Fruit fly (Drosophila melanogaster) whole organism, embryonic: Measurements from ENCODE around the gene Dok.
A peak's percentile ranks its signal among the peaks of the same experiment; 100 is the strongest.

Experiments
- Adf1 ChIP-seq: fragments of 200-800 bp; sonication (Bioruptor generic); IDR thresholded peaks from 2 replicates; pipeline ENCODE4 v1.3.6; 2022; ENCODE audit warnings: missing biosample characterization, missing genetic modification characterization
- B-H1 ChIP-seq: fragments of 200-800 bp; sonication (Bioruptor generic); IDR thresholded peaks from 3 replicates; pipeline ENCODE4 v1.3.6; 2022; ENCODE audit warnings: missing biosample characterization, missing genetic modification characterization
- CG10274 ChIP-seq: fragments of 200-800 bp; sonication (Bioruptor generic); optimal IDR thresholded peaks from 3 replicates; lab custom pipeline; 2017; ENCODE audit warnings: missing biosample characterization, mild to moderate bottlenecking, missing genetic modification characterization
- CG11247 ChIP-seq: fragments of 200-800 bp; sonication (Bioruptor generic); IDR thresholded peaks from 2 replicates; pipeline ENCODE4 v1.3.6; 2022; ENCODE audit warnings: missing biosample characterization, missing genetic modification characterization
- CG11696 ChIP-seq: fragments of 200-800 bp; sonication (Bioruptor generic); IDR thresholded peaks from 2 replicates; pipeline ENCODE4 v1.3.6; 2022; ENCODE audit warnings: missing biosample characterization, missing genetic modification characterization
- CG12155 ChIP-seq: fragments of 200-800 bp; sonication (Bioruptor generic); optimal IDR thresholded peaks from 3 replicates; lab custom pipeline; 2016; ENCODE audit warnings: missing biosample characterization, missing genetic modification characterization
- CG13424 ChIP-seq: fragments of 200-800 bp; sonication (Bioruptor generic); optimal IDR thresholded peaks from 2 replicates; lab custom pipeline; 2019; ENCODE audit warnings: missing biosample characterization, mild to moderate bottlenecking, missing genetic modification characterization, moderate library complexity
- CG15011 ChIP-seq: fragments of 200-800 bp; sonication (Bioruptor generic); optimal IDR thresholded peaks from 3 replicates; lab custom pipeline; 2018; ENCODE audit warnings: missing biosample characterization, mild to moderate bottlenecking, missing genetic modification characterization
- CG15696 ChIP-seq: fragments of 200-800 bp; sonication (Bioruptor generic); optimal IDR thresholded peaks from 2 replicates; lab custom pipeline; 2019; ENCODE audit warnings: missing biosample characterization, mild to moderate bottlenecking, missing genetic modification characterization, moderate library complexity
- CG17359 ChIP-seq: fragments of 200-800 bp; sonication (Bioruptor generic); optimal IDR thresholded peaks from 3 replicates; lab custom pipeline; 2018; ENCODE audit warnings: missing biosample characterization, mild to moderate bottlenecking, missing genetic modification characterization, moderate library complexity
- CG17385 ChIP-seq: fragments of 200-800 bp; sonication (Bioruptor generic); optimal IDR thresholded peaks from 3 replicates; lab custom pipeline; 2018; ENCODE audit warnings: missing biosample characterization, mild to moderate bottlenecking, missing genetic modification characterization
- CG2202 ChIP-seq: fragments of 200-800 bp; sonication (Bioruptor generic); optimal IDR thresholded peaks from 2 replicates; lab custom pipeline; 2018; ENCODE audit warnings: missing biosample characterization, mild to moderate bottlenecking, missing genetic modification characterization
- CG2875 ChIP-seq: fragments of 200-800 bp; sonication (Bioruptor generic); optimal IDR thresholded peaks from 2 replicates; lab custom pipeline; 2017; ENCODE audit warnings: missing biosample characterization, mild to moderate bottlenecking, missing genetic modification characterization, missing genetic modification reagents
- CG30431 ChIP-seq: fragments of 200-800 bp; sonication (Bioruptor generic); optimal IDR thresholded peaks from 2 replicates; lab custom pipeline; 2017; ENCODE audit warnings: missing biosample characterization, missing genetic modification characterization
- CG34376 ChIP-seq: fragments of 200-800 bp; sonication (Bioruptor generic); optimal IDR thresholded peaks from 2 replicates; lab custom pipeline; 2018; ENCODE audit warnings: missing biosample characterization, mild to moderate bottlenecking, missing genetic modification characterization
- CG3995 ChIP-seq: fragments of 200-800 bp; sonication (Bioruptor generic); optimal IDR thresholded peaks from 3 replicates; lab custom pipeline; 2016; ENCODE audit warnings: missing biosample characterization, missing genetic modification characterization
- CG42726 ChIP-seq: fragments of 200-800 bp; sonication (Bioruptor generic); IDR thresholded peaks from 2 replicates; pipeline ENCODE4 v1.3.6; 2022; ENCODE audit warnings: missing biosample characterization, missing genetic modification characterization; ENCODE audit not compliant: partially characterized antibody
- CG4617 ChIP-seq: fragments of 200-800 bp; sonication (Bioruptor generic); optimal IDR thresholded peaks from 3 replicates; lab custom pipeline; 2016; ENCODE audit warnings: missing biosample characterization, missing genetic modification characterization, borderline replicate concordance
- CG7928 ChIP-seq: fragments of 200-800 bp; sonication (Bioruptor generic); optimal IDR thresholded peaks from 2 replicates; lab custom pipeline; 2017; ENCODE audit warnings: missing biosample characterization, mild to moderate bottlenecking, missing genetic modification characterization
- CG7963 ChIP-seq: fragments of 200-800 bp; sonication (Bioruptor generic); IDR thresholded peaks from 3 replicates; pipeline ENCODE4 v1.3.6; 2022; ENCODE audit warnings: missing biosample characterization, missing genetic modification characterization; ENCODE audit not compliant: partially characterized antibody
- CG9609 ChIP-seq: fragments of 200-800 bp; sonication (Bioruptor generic); optimal IDR thresholded peaks from 3 replicates; lab custom pipeline; 2016; ENCODE audit warnings: missing biosample characterization, missing genetic modification characterization
- CG9797 ChIP-seq: fragments of 200-800 bp; sonication (Bioruptor generic); optimal IDR thresholded peaks from 3 replicates; lab custom pipeline; 2018; ENCODE audit warnings: missing biosample characterization, mild to moderate bottlenecking, missing genetic modification characterization
- Dp ChIP-seq: fragments of 200-800 bp; sonication (Bioruptor generic); optimal IDR thresholded peaks from 2 replicates; lab custom pipeline; 2018; ENCODE audit warnings: missing biosample characterization, mild to moderate bottlenecking, missing genetic modification characterization, moderate library complexity
- Fer1 ChIP-seq: fragments of 200-800 bp; sonication (Bioruptor generic); optimal IDR thresholded peaks from 2 replicates; lab custom pipeline; 2017; ENCODE audit warnings: missing biosample characterization, mild to moderate bottlenecking, missing genetic modification characterization
- Gug ChIP-seq: fragments of 200-800 bp; sonication (Bioruptor generic); IDR thresholded peaks from 4 replicates; pipeline ENCODE4 v1.3.6; 2022; ENCODE audit warnings: missing biosample characterization, missing genetic modification characterization
- Lhr ChIP-seq: fragments of 200-800 bp; sonication (Bioruptor generic); optimal IDR thresholded peaks from 3 replicates; lab custom pipeline; 2017; ENCODE audit warnings: mild to moderate bottlenecking, missing biosample characterization, missing genetic modification reagents, missing genetic modification characterization
- Opbp ChIP-seq: fragments of 200-800 bp; sonication (Bioruptor generic); IDR thresholded peaks from 3 replicates; pipeline ENCODE4 v1.3.6; 2022; ENCODE audit warnings: missing biosample characterization, missing genetic modification characterization; ENCODE audit not compliant: partially characterized antibody
- PHDP ChIP-seq: fragments of 200-800 bp; sonication (Bioruptor generic); optimal IDR thresholded peaks from 3 replicates; lab custom pipeline; 2018; ENCODE audit warnings: missing biosample characterization, mild to moderate bottlenecking, missing genetic modification characterization, moderate library complexity
- Spps ChIP-seq: fragments of 200-800 bp; sonication (Bioruptor generic); optimal IDR thresholded peaks from 2 replicates; lab custom pipeline; 2018; ENCODE audit warnings: missing biosample characterization, mild to moderate bottlenecking, missing genetic modification characterization
- ac ChIP-seq: fragments of 200-800 bp; sonication (Bioruptor generic); optimal IDR thresholded peaks from 3 replicates; lab custom pipeline; 2017; ENCODE audit warnings: missing biosample characterization, mild to moderate bottlenecking, missing genetic modification characterization
- bowl ChIP-seq: fragments of 200-800 bp; sonication (Bioruptor generic); IDR thresholded peaks from 2 replicates; pipeline ENCODE4 v1.3.6; 2022; ENCODE audit warnings: missing biosample characterization, missing genetic modification characterization
- corto ChIP-seq: fragments of 200-800 bp; sonication (Bioruptor generic); optimal IDR thresholded peaks from 2 replicates; lab custom pipeline; 2016; ENCODE audit warnings: missing biosample characterization, mild to moderate bottlenecking, missing genetic modification characterization, moderate library complexity
- dati ChIP-seq: fragments of 200-800 bp; sonication (Bioruptor generic); IDR thresholded peaks from 2 replicates; pipeline ENCODE4 v1.3.6; 2022; ENCODE audit warnings: missing biosample characterization, missing genetic modification characterization
- emc ChIP-seq: fragments of 200-800 bp; sonication (Bioruptor generic); optimal IDR thresholded peaks from 2 replicates; lab custom pipeline; 2016; ENCODE audit warnings: missing biosample characterization, missing genetic modification characterization
- gsb-n ChIP-seq: fragments of 200-800 bp; sonication (Bioruptor generic); optimal IDR thresholded peaks from 3 replicates; lab custom pipeline; 2018; ENCODE audit warnings: missing biosample characterization, mild to moderate bottlenecking, missing genetic modification characterization
- hkb ChIP-seq, 2 experiments: fragments of 200-800 bp in 1 of 2; fragments of >200 bp in 1 of 2; sonication (Bioruptor generic) in 1 of 2; IDR thresholded peaks in 1 of 2; optimal IDR thresholded peaks in 1 of 2; 2 replicates each; pipeline versions ENCODE4 v1.3.6 to Lab custom; 2017 to 2022; ENCODE audit warnings: missing biosample characterization in 1 of 2, missing genetic modification characterization in 1 of 2
- inv ChIP-seq: fragments of 200-800 bp; sonication (Bioruptor generic); IDR thresholded peaks from 2 replicates; pipeline ENCODE4 v1.3.6; 2022; ENCODE audit warnings: missing biosample characterization, missing genetic modification characterization; ENCODE audit not compliant: partially characterized antibody
- jigr1 ChIP-seq: fragments of 200-800 bp; sonication (Bioruptor generic); IDR thresholded peaks from 3 replicates; pipeline ENCODE4 v1.3.6; 2022; ENCODE audit warnings: missing biosample characterization, missing genetic modification characterization
- knrl ChIP-seq: fragments of 200-800 bp; sonication (Bioruptor generic); IDR thresholded peaks from 3 replicates; pipeline ENCODE4 v1.3.6; 2022; ENCODE audit warnings: missing biosample characterization, missing genetic modification characterization; ENCODE audit not compliant: partially characterized antibody
- mirr ChIP-seq: fragments of 200-800 bp; sonication (Bioruptor generic); optimal IDR thresholded peaks from 3 replicates; lab custom pipeline; 2018; ENCODE audit warnings: missing biosample characterization, mild to moderate bottlenecking, missing genetic modification characterization
- nom ChIP-seq: fragments of 200-800 bp; sonication (Bioruptor generic); optimal IDR thresholded peaks from 2 replicates; lab custom pipeline; 2017; ENCODE audit warnings: missing biosample characterization, missing genetic modification characterization, mild to moderate bottlenecking, moderate library complexity, missing genetic modification reagents
- oc ChIP-seq: fragments of 200-800 bp; sonication (Bioruptor generic); optimal IDR thresholded peaks from 2 replicates; lab custom pipeline; 2018; ENCODE audit warnings: missing biosample characterization, mild to moderate bottlenecking, missing genetic modification characterization, moderate library complexity
- run ChIP-seq: fragments of 200-800 bp; sonication (Bioruptor generic); optimal IDR thresholded peaks from 3 replicates; lab custom pipeline; 2018; ENCODE audit warnings: missing biosample characterization, mild to moderate bottlenecking, missing genetic modification characterization
- scrt ChIP-seq: fragments of 200-800 bp; sonication (Bioruptor generic); optimal IDR thresholded peaks from 2 replicates; lab custom pipeline; 2018; ENCODE audit warnings: missing biosample characterization, mild to moderate bottlenecking, missing genetic modification characterization, moderate library complexity
- seq ChIP-seq: fragments of 200-800 bp; sonication (Bioruptor generic); IDR thresholded peaks from 2 replicates; pipeline ENCODE4 v1.3.6; 2022; ENCODE audit warnings: missing biosample characterization, missing genetic modification characterization
- ttk ChIP-seq: fragments of 200-800 bp; sonication (Bioruptor generic); IDR thresholded peaks from 2 replicates; pipeline ENCODE4 v2.1.2; 2022; ENCODE audit warnings: missing biosample characterization, missing genetic modification characterization
- vvl ChIP-seq: fragments of 200-800 bp; sonication (Bioruptor generic); IDR thresholded peaks from 2 replicates; pipeline ENCODE4 v1.3.6; 2022; ENCODE audit warnings: missing biosample characterization, missing genetic modification characterization
- yki ChIP-seq: fragments of >200 bp; optimal IDR thresholded peaks from 3 replicates; lab custom pipeline; 2018
- zen ChIP-seq: fragments of 200-800 bp; sonication (Bioruptor generic); optimal IDR thresholded peaks from 3 replicates; lab custom pipeline; 2018; ENCODE audit warnings: missing biosample characterization, mild to moderate bottlenecking, missing genetic modification characterization, moderate library complexity

Gene Dok

dm6 chrX:7300722-7301350 lies 23.2 kb upstream of the Dok start (continued):
- TF ChIP-seq CG9609 (GFP tag; lab: Kevin White, UChicago) (no peak), PHDP (tag; lab: Kevin White, UChicago) (no peak), CG34376 (no peak), CG3995 (GFP tag; lab: Kevin White, UChicago) (no peak), Fer1 (GFP tag; lab: Kevin White, UChicago) (no peak), run (tag; lab: Kevin White, UChicago) (no peak), seq (no peak), CG7928 (GFP tag; lab: Kevin White, UChicago) (no peak), CG42726 (GFP tag; lab: Robert Waterston, UW) (no peak), CG30431 (GFP tag; lab: Kevin White, UChicago) (no peak), Opbp (GFP tag; lab: Robert Waterston, UW) (peak; percentile 45; the same call in 1 of the 3 replicates), jigr1 (GFP tag; lab: Robert Waterston, UW) (no peak), CG17359 (no peak), inv (GFP tag; lab: Robert Waterston, UW) (no peak), CG7963 (GFP tag; lab: Robert Waterston, UW) (no peak), CG11696 (GFP tag; lab: Robert Waterston, UW) (peak; percentile 73), ac (GFP tag; lab: Kevin White, UChicago) (peak; percentile 8), CG11247 (GFP tag; lab: Robert Waterston, UW) (no peak), scrt (GFP tag; lab: Kevin White, UChicago) (no peak), corto (GFP tag; lab: Kevin White, UChicago) (peak; percentile 10), ttk (GFP tag; lab: Robert Waterston, UW) (peak; percentile 25; the same call in 1 of the 2 replicates), Adf1 (GFP tag; lab: Robert Waterston, UW) (peak; percentile 84), gsb-n (tag; lab: Kevin White, UChicago) (no peak), Lhr (no peak), Gug (no peak), emc (GFP tag; lab: Kevin White, UChicago) (no peak), yki (lab: Kevin White, UChicago) (no peak), zen (no peak), mirr (GFP tag; lab: Kevin White, UChicago) (no peak), CG15011 (GFP tag; lab: Kevin White, UChicago) (no peak), bowl (no peak), CG9797 (GFP tag; lab: Kevin White, UChicago) (no peak), CG17385 (GFP tag; lab: Kevin White, UChicago) (peak; percentile 98), dati (GFP tag; lab: Robert Waterston, UW) (no peak), B-H1 (no peak), CG2875 (GFP tag; lab: Kevin White, UChicago) (no peak), CG10274 (GFP tag; lab: Kevin White, UChicago) (no peak), CG4617 (GFP tag; lab: Kevin White, UChicago) (no peak), CG2202 (tag; lab: Kevin White, UChicago) (no peak), CG15696 (tag; lab: Kevin White, UChicago) (no peak), knrl (GFP tag; lab: Robert Waterston, UW) (no peak; the same call in 2 of the 3 replicates), oc (tag; lab: Kevin White, UChicago) (no peak), CG13424 (no peak), hkb (optimal IDR thresholded peaks at IDR 0.05; lab: Kevin White, UChicago) (no peak), hkb (GFP tag; IDR thresholded peaks at IDR 0.05; lab: Robert Waterston, UW) (no peak), Dp (no peak), Spps (tag; lab: Kevin White, UChicago) (no peak), vvl (GFP tag; lab: Robert Waterston, UW) (0 out of 2 replicates have a peak, but pooled peaks have one; percentile 9), CG12155 (GFP tag; lab: Kevin White, UChicago) (no peak), nom (GFP tag; lab: Kevin White, UChicago) (no peak)
